Worm (Caenorhabditis elegans): Measurements from ENCODE around the gene ttll-15.

The ttll-15 gene

DNA sequence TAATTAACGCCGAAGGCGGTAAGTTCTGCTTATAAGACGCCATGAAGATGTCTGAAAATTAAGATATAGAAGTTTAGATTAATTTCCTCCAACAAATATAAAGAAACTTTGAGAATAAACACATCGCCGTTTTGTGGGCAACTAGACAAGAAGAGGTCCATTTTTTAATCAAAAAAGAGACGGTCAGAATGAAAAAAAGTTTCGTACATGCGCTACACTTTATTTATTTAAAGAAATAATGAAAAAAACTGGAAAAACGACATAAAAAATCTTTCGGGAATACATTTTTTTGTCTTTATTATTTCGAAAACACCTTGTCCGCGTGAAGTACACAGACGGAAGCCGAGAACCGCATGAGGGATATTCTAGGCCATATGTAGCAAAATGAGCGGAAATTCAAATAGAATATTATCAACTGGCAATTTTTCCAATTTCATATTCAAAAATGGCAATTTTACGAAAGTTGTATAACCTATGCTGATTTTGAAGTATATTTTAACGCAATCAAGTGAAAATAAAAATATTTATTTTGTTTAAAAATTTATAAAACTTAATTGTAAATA is 2.5 kb upstream of the ttll-15 start, which contains the start of gene sluh-7:
Gene sluh-7, minus strand, starts transcription at position 51 of the 563 bp plus-strand sequence.
- TF ChIP-seq nhr-11 (tag; optimal IDR thresholded peaks at IDR 0.05) (no peak), nhr-23 (tag; optimal IDR thresholded peaks at IDR 0.05) (peak; percentile 80), ceh-28 (tag; optimal IDR thresholded peaks at IDR 0.05) (peak; percentile 5), pha-4 (tag; optimal IDR thresholded peaks at IDR 0.05) (peak; percentile 92), snpc-4 (tag; optimal IDR thresholded peaks at IDR 0.05) (peak; percentile 81), elt-2 (tag; optimal IDR thresholded peaks at IDR 0.05) (peak; percentile 28), R02D3.7 (tag; optimal IDR thresholded peaks at IDR 0.05) (peak; percentile 24), tbx-2 (tag; optimal IDR thresholded peaks at IDR 0.05) (peak; percentile 36), nhr-25 (tag; optimal IDR thresholded peaks at IDR 0.05) (peak; percentile 57), lin-15B (tag; optimal IDR thresholded peaks at IDR 0.05) (peak; percentile 90), nfya-1 (tag; optimal IDR thresholded peaks at IDR 0.05; ENCODE audit: insufficient read depth) (peak; percentile 80), ztf-4 (tag; optimal IDR thresholded peaks at IDR 0.05) (no peak), hmg-11 (tag; optimal IDR thresholded peaks at IDR 0.05) (peak; percentile 51), lsy-12 (tag; optimal IDR thresholded peaks at IDR 0.05) (peak; percentile 54), nhr-43 (tag; optimal IDR thresholded peaks at IDR 0.05; ENCODE audit: poor library complexity, severe bottlenecking) (peak; percentile 92), egl-5 (tag; optimal IDR thresholded peaks at IDR 0.05) (no peak)

DNA sequence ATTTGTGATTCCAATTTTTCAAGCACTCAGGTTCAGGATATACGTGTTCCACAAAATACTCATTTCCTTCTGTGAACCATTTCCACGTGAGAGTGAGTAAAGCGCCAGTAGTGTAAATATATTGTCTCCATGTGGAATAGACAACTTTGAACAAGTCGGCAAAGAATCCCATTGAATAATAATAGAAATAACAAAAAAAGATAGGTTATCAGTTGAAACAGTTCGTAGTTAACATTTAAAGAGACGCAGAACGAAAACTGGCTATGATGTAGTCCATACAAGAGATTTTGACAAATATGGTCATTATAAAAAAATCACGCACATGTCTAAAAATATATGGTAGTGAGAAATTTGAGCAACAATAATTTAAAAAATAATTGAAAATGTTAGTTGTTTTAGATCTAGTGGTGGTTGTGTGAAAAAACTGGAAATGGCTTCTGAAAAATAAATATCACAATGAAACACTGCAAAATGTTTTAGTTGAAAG is 828 bp upstream of the ttll-15 start, which contains the start of gene ceeh-2:
Gene ceeh-2, minus strand, starts transcription at position 437 of the 487 bp plus-strand sequence.
- peak; percentile 53 for TF ChIP-seq elt-2 (tag; optimal IDR thresholded peaks at IDR 0.05)
- no peak for TF ChIP-seq R02D3.7 (tag; optimal IDR thresholded peaks at IDR 0.05)
- peak; percentile 20 for TF ChIP-seq pqm-1 (tag; optimal IDR thresholded peaks at IDR 0.05)
- no peak for TF ChIP-seq lsy-12 (tag; optimal IDR thresholded peaks at IDR 0.05)
- no peak for TF ChIP-seq nhr-11 (tag; optimal IDR thresholded peaks at IDR 0.05)

DNA sequence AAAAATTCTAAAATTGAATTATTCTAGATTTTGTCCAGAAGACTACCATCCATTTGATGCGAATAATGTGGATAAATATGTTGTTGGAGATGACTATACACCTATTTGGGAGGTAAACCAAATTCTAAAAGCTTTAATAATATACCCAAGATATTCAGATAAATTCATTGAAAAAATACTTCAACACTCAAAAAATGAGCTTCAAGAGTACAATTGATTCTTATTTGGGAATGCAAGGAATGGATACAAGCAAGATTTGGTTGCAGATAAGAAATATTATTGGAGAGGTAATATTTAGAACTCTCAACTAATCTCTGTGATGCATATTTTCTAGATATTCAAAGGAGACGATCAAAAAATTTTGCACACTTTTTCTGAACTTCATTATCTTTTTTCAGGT is 1.8 kb downstream of the ttll-15 start:
- no peak for TF ChIP-seq unc-39 (tag; optimal IDR thresholded peaks at IDR 0.05)
- TF ChIP-seq fkh-10 (GFP tag; optimal IDR thresholded peaks at IDR 0.05) = no peak
- TF ChIP-seq aly-2 (tag; optimal IDR thresholded peaks at IDR 0.05) = no peak
- no peak for TF ChIP-seq ztf-4 (tag; optimal IDR thresholded peaks at IDR 0.05)
- no peak for TF ChIP-seq mdl-1 (tag; optimal IDR thresholded peaks at IDR 0.05)
- TF ChIP-seq ceh-16 (tag; optimal IDR thresholded peaks at IDR 0.05) = no peak
- no peak for TF ChIP-seq egl-27 (tag; optimal IDR thresholded peaks at IDR 0.05)
- TF ChIP-seq zag-1 (tag; optimal IDR thresholded peaks at IDR 0.05) = no peak
- no peak for TF ChIP-seq nhr-76 (tag; optimal IDR thresholded peaks at IDR 0.05)
- TF ChIP-seq nhr-43 (tag; optimal IDR thresholded peaks at IDR 0.05; ENCODE audit: poor library complexity, severe bottlenecking) = no peak

DNA sequence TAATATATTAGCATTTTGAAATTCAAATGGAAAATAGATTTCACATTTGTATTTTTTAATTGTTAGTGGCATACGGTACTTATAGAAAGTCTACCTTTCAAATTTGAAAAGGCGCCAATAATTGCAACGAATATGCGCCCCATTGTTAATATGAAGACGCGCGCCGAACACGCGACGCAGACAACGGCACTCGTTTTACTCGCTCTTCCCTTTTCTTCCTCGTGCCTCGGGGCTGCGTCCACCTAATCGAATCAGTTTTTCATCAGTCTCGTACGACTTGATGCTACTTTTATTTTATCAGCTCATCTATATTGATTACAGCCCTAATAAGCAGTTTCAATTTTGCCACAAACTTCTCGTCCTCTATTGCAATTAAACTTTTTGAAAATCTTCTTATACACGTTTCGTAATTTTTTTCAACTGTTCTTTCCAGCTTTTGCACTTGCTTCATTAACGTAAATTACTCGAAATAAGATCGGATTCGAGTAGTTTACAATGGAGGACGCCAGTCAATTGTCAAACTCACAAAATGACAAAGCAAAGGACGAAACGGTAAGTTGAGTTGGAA is 3.6 kb downstream of the ttll-15 start, which contains the start of gene cash-1:
Gene cash-1, plus strand, starts transcription at position 432 of the 568 bp plus-strand sequence.
- TF ChIP-seq lin-39 (tag; optimal IDR thresholded peaks at IDR 0.05) (peak; percentile 80), nfya-1 (tag; optimal IDR thresholded peaks at IDR 0.05; ENCODE audit: insufficient read depth) (peak; percentile 74), skn-1 (tag; optimal IDR thresholded peaks at IDR 0.05) (peak; percentile 38), unc-39 (tag; optimal IDR thresholded peaks at IDR 0.05) (no peak), nhr-76 (tag; optimal IDR thresholded peaks at IDR 0.05) (no peak), nhr-23 (tag; optimal IDR thresholded peaks at IDR 0.05) (peak; percentile 66), pqm-1 (tag; optimal IDR thresholded peaks at IDR 0.05) (peak; percentile 60), pha-4 (tag; optimal IDR thresholded peaks at IDR 0.05) (peak; percentile 87), snpc-4 (tag; optimal IDR thresholded peaks at IDR 0.05) (peak; percentile 66), ceh-16 (tag; optimal IDR thresholded peaks at IDR 0.05) (no peak), unc-62 (GFP tag; optimal IDR thresholded peaks at IDR 0.05) (no peak), sea-2 (GFP tag; optimal IDR thresholded peaks at IDR 0.05) (no peak), nhr-28 (tag; optimal IDR thresholded peaks at IDR 0.05) (no peak), nhr-25 (tag; optimal IDR thresholded peaks at IDR 0.05) (peak; percentile 75), lin-15B (tag; optimal IDR thresholded peaks at IDR 0.05) (peak; percentile 93), elt-2 (tag; optimal IDR thresholded peaks at IDR 0.05) (peak; percentile 77), mdl-1 (tag; optimal IDR thresholded peaks at IDR 0.05) (no peak), ceh-28 (tag; optimal IDR thresholded peaks at IDR 0.05) (peak; percentile 9), ZK546.5 (tag; optimal IDR thresholded peaks at IDR 0.05) (no peak), ztf-4 (tag; optimal IDR thresholded peaks at IDR 0.05) (no peak)

All from whole organism, L3 larva.